Worm (Caenorhabditis elegans): ENCODE results near the gene sru-2.

ce11 chrIV:9518608-9519007 is 32.5 kb downstream of the sru-2 start, which contains the start of gene nlp-35:
- TF ChIP-seq ama-1 (optimal IDR thresholded peaks at IDR 0.05) (no peak), B0310.2 (tag; optimal IDR thresholded peaks at IDR 0.05) (no peak), ceh-13 (GFP tag; optimal IDR thresholded peaks at IDR 0.05) (no peak), ceh-36 (tag; optimal IDR thresholded peaks at IDR 0.05) (no peak), hmg-4 (GFP tag; optimal IDR thresholded peaks at IDR 0.05) (no peak)

Data from whole organism, early embryonic.